Fruit fly (Drosophila melanogaster) whole organism, embryonic: Measurements from ENCODE around the gene Dhc62B.
A peak's percentile ranks its signal among the peaks of the same experiment; 100 is the strongest.

Experiments used
- BEAF-32 ChIP-seq: fragments of 200-800 bp; sonication (Bioruptor generic); optimal IDR thresholded peaks from 3 replicates; lab custom pipeline; 2017; ENCODE audit warnings: missing biosample characterization, missing genetic modification characterization, mild to moderate bottlenecking, moderate library complexity, missing genetic modification reagents
- CG10209 ChIP-seq: fragments of 200-800 bp; sonication (Bioruptor generic); optimal IDR thresholded peaks from 3 replicates; lab custom pipeline; 2017; ENCODE audit warnings: missing biosample characterization, mild to moderate bottlenecking, missing genetic modification characterization, missing genetic modification reagents
- CG1024 ChIP-seq: fragments of 200-800 bp; sonication (Bioruptor generic); IDR thresholded peaks from 2 replicates; pipeline ENCODE4 v1.3.6; 2022; ENCODE audit warnings: missing biosample characterization, missing genetic modification characterization
- CG10366 ChIP-seq: fragments of 200-800 bp; sonication (Bioruptor generic); IDR thresholded peaks from 2 replicates; pipeline ENCODE4 v1.3.6; 2022; ENCODE audit warnings: missing biosample characterization, missing genetic modification characterization
- CG12744 ChIP-seq: fragments of 200-800 bp; sonication (Bioruptor generic); optimal IDR thresholded peaks from 2 replicates; lab custom pipeline; 2016; ENCODE audit warnings: missing biosample characterization, missing genetic modification characterization
- CG15514 ChIP-seq: fragments of 200-800 bp; sonication (Bioruptor generic); optimal IDR thresholded peaks from 3 replicates; lab custom pipeline; 2017; ENCODE audit warnings: missing biosample characterization, missing genetic modification characterization, mild to moderate bottlenecking, moderate library complexity, missing genetic modification reagents
- CG15601 ChIP-seq: fragments of 200-800 bp; sonication (Bioruptor generic); optimal IDR thresholded peaks from 3 replicates; lab custom pipeline; 2019; ENCODE audit warnings: missing biosample characterization, mild to moderate bottlenecking, missing genetic modification characterization, moderate library complexity
- CG17612 ChIP-seq: fragments of 200-800 bp; sonication (Bioruptor generic); IDR thresholded peaks from 2 replicates; pipeline ENCODE4 v1.3.6; 2022; ENCODE audit warnings: missing biosample characterization, missing genetic modification characterization
- CG2120 ChIP-seq: fragments of 200-800 bp; sonication (Bioruptor generic); optimal IDR thresholded peaks from 3 replicates; lab custom pipeline; 2016; ENCODE audit warnings: missing biosample characterization, missing genetic modification characterization
- CG2678 ChIP-seq: fragments of 200-800 bp; sonication (Bioruptor generic); optimal IDR thresholded peaks from 3 replicates; lab custom pipeline; 2019; ENCODE audit warnings: missing biosample characterization, mild to moderate bottlenecking, missing genetic modification characterization, moderate library complexity
- CG2875 ChIP-seq: fragments of 200-800 bp; sonication (Bioruptor generic); optimal IDR thresholded peaks from 2 replicates; lab custom pipeline; 2017; ENCODE audit warnings: missing biosample characterization, mild to moderate bottlenecking, missing genetic modification characterization, missing genetic modification reagents
- CG30403 ChIP-seq: fragments of 200-800 bp; sonication (Bioruptor generic); optimal IDR thresholded peaks from 3 replicates; lab custom pipeline; 2016; ENCODE audit warnings: missing biosample characterization, missing genetic modification characterization
- CG31224 ChIP-seq: fragments of 200-800 bp; sonication (Bioruptor generic); IDR thresholded peaks from 2 replicates; pipeline ENCODE4 v1.3.6; 2022; ENCODE audit warnings: missing biosample characterization, missing genetic modification characterization
- CG31365 ChIP-seq: fragments of 200-800 bp; sonication (Bioruptor generic); optimal IDR thresholded peaks from 2 replicates; lab custom pipeline; 2018; ENCODE audit warnings: missing biosample characterization, mild to moderate bottlenecking, missing genetic modification characterization
- CG34376 ChIP-seq: fragments of 200-800 bp; sonication (Bioruptor generic); optimal IDR thresholded peaks from 2 replicates; lab custom pipeline; 2018; ENCODE audit warnings: missing biosample characterization, mild to moderate bottlenecking, missing genetic modification characterization
- CG3847 ChIP-seq: fragments of 200-800 bp; sonication (Bioruptor generic); IDR thresholded peaks from 2 replicates; pipeline ENCODE4 v1.3.6; 2022; ENCODE audit warnings: missing biosample characterization, missing genetic modification characterization
- CG7745 ChIP-seq: fragments of 200-800 bp; sonication (Bioruptor generic); optimal IDR thresholded peaks from 2 replicates; lab custom pipeline; 2018; ENCODE audit warnings: missing biosample characterization, mild to moderate bottlenecking, missing genetic modification characterization, moderate library complexity
- CG7928 ChIP-seq: fragments of 200-800 bp; sonication (Bioruptor generic); optimal IDR thresholded peaks from 2 replicates; lab custom pipeline; 2017; ENCODE audit warnings: missing biosample characterization, mild to moderate bottlenecking, missing genetic modification characterization
- CG7987 ChIP-seq: fragments of 200-800 bp; sonication (Bioruptor generic); optimal IDR thresholded peaks from 2 replicates; lab custom pipeline; 2018; ENCODE audit warnings: missing biosample characterization, mild to moderate bottlenecking, missing genetic modification characterization, moderate library complexity
- CG8290 ChIP-seq, 3 experiments: fragments of 200-800 bp; sonication (Bioruptor generic); optimal IDR thresholded peaks; 2 replicates each; lab custom pipeline; 2016 to 2019; ENCODE audit warnings: missing biosample characterization in 3 of 3, missing genetic modification characterization in 3 of 3, mild to moderate bottlenecking in 2 of 3, moderate library complexity in 1 of 3
- D19A ChIP-seq: fragments of 200-800 bp; optimal IDR thresholded peaks from 3 replicates; lab custom pipeline; 2019; ENCODE audit warnings: missing biosample characterization, mild to moderate bottlenecking, missing genetic modification characterization, moderate library complexity
- Eip74EF ChIP-seq, 2 experiments: fragments of 200-800 bp in 1 of 2; fragments of >200 bp in 1 of 2; sonication (Bioruptor generic) in 1 of 2; optimal IDR thresholded peaks; 2 replicates each; lab custom pipeline; 2017 to 2019; ENCODE audit warnings: missing biosample characterization in 2 of 2, missing genetic modification characterization in 2 of 2, mild to moderate bottlenecking in 1 of 2, moderate library complexity in 1 of 2
- GATAe ChIP-seq: fragments of 200-800 bp; sonication (Bioruptor generic); conservative IDR thresholded peaks from 2 replicates; pipeline ENCODE4 v1.3.6; 2022; ENCODE audit warnings: missing biosample characterization, missing genetic modification characterization
- HLH3B ChIP-seq: fragments of 200-800 bp; sonication (Bioruptor generic); IDR thresholded peaks from 2 replicates; pipeline ENCODE4 v1.3.6; 2022; ENCODE audit warnings: missing biosample characterization, missing genetic modification characterization
- Hmr ChIP-seq: fragments of 200-800 bp; sonication (Bioruptor generic); optimal IDR thresholded peaks from 3 replicates; lab custom pipeline; 2017; ENCODE audit warnings: mild to moderate bottlenecking, missing biosample characterization, missing genetic modification reagents, missing genetic modification characterization
- Jarid2 ChIP-seq: fragments of 200-800 bp; sonication (Bioruptor generic); optimal IDR thresholded peaks from 3 replicates; lab custom pipeline; 2017; ENCODE audit warnings: mild to moderate bottlenecking, missing biosample characterization, missing genetic modification reagents, missing genetic modification characterization
- NC2β ChIP-seq: fragments of 200-800 bp; sonication (Bioruptor generic); optimal IDR thresholded peaks from 2 replicates; lab custom pipeline; 2016; ENCODE audit warnings: missing biosample characterization, missing genetic modification characterization
- Rfx ChIP-seq: fragments of 200-800 bp; sonication (Bioruptor generic); IDR thresholded peaks from 2 replicates; pipeline ENCODE4 v1.3.6; 2022; ENCODE audit warnings: missing biosample characterization, missing genetic modification characterization
- Xrp1 ChIP-seq: fragments of 200-800 bp; sonication (Bioruptor generic); IDR thresholded peaks from 2 replicates; pipeline ENCODE4 v1.3.6; 2022; ENCODE audit warnings: missing biosample characterization, missing genetic modification characterization
- da ChIP-seq: fragments of 200-800 bp; sonication (Bioruptor generic); optimal IDR thresholded peaks from 2 replicates; lab custom pipeline; 2016; ENCODE audit warnings: missing biosample characterization, missing genetic modification characterization
- eve ChIP-seq, 2 experiments: fragments of >200 bp; optimal IDR thresholded peaks; 2 replicates each; lab custom pipeline; 2017; ENCODE audit warnings: missing biosample characterization in 2 of 2, missing genetic modification characterization in 2 of 2
- exex ChIP-seq: fragments of 200-800 bp; sonication (Bioruptor generic); optimal IDR thresholded peaks from 4 replicates; lab custom pipeline; 2018; ENCODE audit warnings: missing biosample characterization, mild to moderate bottlenecking, missing genetic modification characterization, moderate library complexity
- grn ChIP-seq: fragments of 200-800 bp; sonication (Bioruptor generic); optimal IDR thresholded peaks from 3 replicates; lab custom pipeline; 2017; ENCODE audit warnings: missing biosample characterization, missing genetic modification characterization
- kni ChIP-seq: fragments of 200-800 bp; sonication (Bioruptor generic); optimal IDR thresholded peaks from 3 replicates; lab custom pipeline; 2017; ENCODE audit warnings: mild to moderate bottlenecking, missing biosample characterization, missing genetic modification reagents, missing genetic modification characterization
- lab ChIP-seq: fragments of 200-800 bp; sonication (Bioruptor generic); optimal IDR thresholded peaks from 3 replicates; lab custom pipeline; 2017; ENCODE audit warnings: missing biosample characterization, missing genetic modification characterization, mild to moderate bottlenecking, moderate library complexity, missing genetic modification reagents
- luna ChIP-seq: fragments of 200-800 bp; sonication (Bioruptor generic); optimal IDR thresholded peaks from 2 replicates; lab custom pipeline; 2016; ENCODE audit warnings: missing biosample characterization, missing genetic modification characterization
- mirr ChIP-seq: fragments of 200-800 bp; sonication (Bioruptor generic); optimal IDR thresholded peaks from 3 replicates; lab custom pipeline; 2018; ENCODE audit warnings: missing biosample characterization, mild to moderate bottlenecking, missing genetic modification characterization
- nau ChIP-seq: fragments of 200-800 bp; sonication (Bioruptor generic); optimal IDR thresholded peaks from 3 replicates; lab custom pipeline; 2017; ENCODE audit warnings: missing biosample characterization, mild to moderate bottlenecking, missing genetic modification characterization, missing genetic modification reagents
- phol ChIP-seq: fragments of 200-800 bp; sonication (Bioruptor generic); optimal IDR thresholded peaks from 3 replicates; lab custom pipeline; 2018; ENCODE audit warnings: missing biosample characterization, mild to moderate bottlenecking, missing genetic modification characterization, moderate library complexity
- sd ChIP-seq: fragments of 200-800 bp; sonication (Bioruptor generic); optimal IDR thresholded peaks from 3 replicates; lab custom pipeline; 2018; ENCODE audit warnings: missing biosample characterization, mild to moderate bottlenecking, missing genetic modification characterization, moderate library complexity
- sisA ChIP-seq: fragments of 200-800 bp; sonication (Bioruptor generic); IDR thresholded peaks from 2 replicates; pipeline ENCODE4 v1.3.6; 2022; ENCODE audit warnings: missing biosample characterization, missing genetic modification characterization
- sug ChIP-seq: fragments of 200-800 bp; optimal IDR thresholded peaks from 2 replicates; lab custom pipeline; 2019; ENCODE audit warnings: missing biosample characterization, mild to moderate bottlenecking, missing genetic modification characterization, moderate library complexity
- wek ChIP-seq: fragments of 200-800 bp; sonication (Bioruptor generic); optimal IDR thresholded peaks from 3 replicates; lab custom pipeline; 2018; ENCODE audit warnings: missing biosample characterization, mild to moderate bottlenecking, missing genetic modification characterization, moderate library complexity

Gene Dhc62B

dm6 chr3L:1746338-1747199, 25.0 kb downstream of the Dhc62B start, which contains the start of gene CG13921 (continued):
- TF ChIP-seq sisA (peak; percentile 100), CG17612 (GFP tag; lab: Robert Waterston, UW) (peak; percentile 93), CG2120 (GFP tag; lab: Kevin White, UChicago) (peak; percentile 98), luna (GFP tag; lab: Kevin White, UChicago) (peak; percentile 98), CG7745 (tag; lab: Kevin White, UChicago) (peak; percentile 92)

- TF ChIP-seq Hmr (GFP tag; lab: Kevin White, UChicago) (peak; percentile 12), sug (tag; lab: Kevin White, UChicago) (peak; percentile 98), exex (tag; lab: Kevin White, UChicago) (peak; percentile 89), CG12744 (GFP tag; lab: Kevin White, UChicago) (no peak), CG34376 (peak; percentile 42), sd (tag; lab: Kevin White, UChicago) (peak; percentile 21), D19A (peak; percentile 63), BEAF-32 (GFP tag; lab: Kevin White, UChicago) (no peak), CG2678 (tag; lab: Kevin White, UChicago) (peak; percentile 26), GATAe (GFP tag; lab: Robert Waterston, UW) (peak; percentile 46; the same call in 1 of the 2 replicates), CG30403 (GFP tag; lab: Kevin White, UChicago) (no peak), mirr (GFP tag; lab: Kevin White, UChicago) (peak; percentile 34), grn (GFP tag; lab: Kevin White, UChicago) (peak; percentile 81), lab (GFP tag; lab: Kevin White, UChicago) (peak; percentile 58)
- TF ChIP-seq, all 482 proteins: peak for 11
These were observed 26.1 kb downstream of the Dhc62B start for dm6 chr3L:1745432-1745831.

- peak; percentile 50 for TF ChIP-seq wek
- peak; percentile 9 for TF ChIP-seq Jarid2 (GFP tag; lab: Kevin White, UChicago)
- peak; percentile 22; the same call in 1 of the 2 replicates for TF ChIP-seq CG1024 (GFP tag; lab: Robert Waterston, UW)
- peak; percentile 94 for TF ChIP-seq CG34376
- peak; percentile 25; the same call in 1 of the 2 replicates for TF ChIP-seq Rfx (GFP tag; lab: Robert Waterston, UW)
- peak; percentile 8 for TF ChIP-seq CG7987 (GFP tag; lab: Kevin White, UChicago)
- no peak for TF ChIP-seq HLH3B (GFP tag; lab: Robert Waterston, UW)
- peak; percentile 35 for TF ChIP-seq CG31365 (tag; lab: Kevin White, UChicago)
- no peak for TF ChIP-seq Eip74EF (GFP tag; optimal IDR thresholded peaks at IDR 0.05; lab: Kevin White, UChicago)
- TF ChIP-seq CG3847 = no peak
- TF ChIP-seq nau (GFP tag; lab: Kevin White, UChicago) = peak; percentile 5
- peak; percentile 29 for TF ChIP-seq CG10209 (GFP tag; lab: Kevin White, UChicago)
- no peak for TF ChIP-seq phol (tag; lab: Kevin White, UChicago)
- TF ChIP-seq CG2875 = peak; percentile 8
- TF ChIP-seq CG7928 (GFP tag; lab: Kevin White, UChicago) = peak; percentile 0
- TF ChIP-seq eve (GFP tag; optimal IDR thresholded peaks at IDR 0.05; lab: Kevin White, UChicago) = no peak
- TF ChIP-seq CG31224 (GFP tag; lab: Robert Waterston, UW) = peak; percentile 66
- peak; percentile 4 for TF ChIP-seq NC2β (GFP tag; lab: Kevin White, UChicago)
- peak; percentile 50 for TF ChIP-seq Xrp1 (GFP tag; lab: Robert Waterston, UW)
- TF ChIP-seq da = no peak
- peak; percentile 19 for TF ChIP-seq CG15601 (tag; lab: Kevin White, UChicago)
- peak; percentile 36 for TF ChIP-seq CG15514 (GFP tag; lab: Kevin White, UChicago)
- peak; percentile 13 for TF ChIP-seq kni
- TF ChIP-seq CG10366 (GFP tag; lab: Robert Waterston, UW) = 0 out of 2 replicates have a peak, but pooled peaks have one; percentile 3
- no peak for TF ChIP-seq CG8290 (GFP tag; optimal IDR thresholded peaks at IDR 0.05; lab: Kevin White, UChicago)
- peak; percentile 20 to 22 for TF ChIP-seq CG8290 (tag; optimal IDR thresholded peaks at IDR 0.05; lab: Kevin White, UChicago)
These were observed 28.9 kb downstream of the Dhc62B start for dm6 chr3L:1742552-1743097.
